Fruit fly (Drosophila melanogaster): Measurements from ENCODE around the gene CG13008.

dm6 chrX:16723203-16724173 lies 12.4 kb downstream of the CG13008 start:
- TF ChIP-seq usp (GFP tag; optimal IDR thresholded peaks at IDR 0.05) (no peak), CG8478 (optimal IDR thresholded peaks at IDR 0.05) (no peak), EcR (GFP tag; optimal IDR thresholded peaks at IDR 0.05) (no peak), pan (optimal IDR thresholded peaks at IDR 0.05) (peak; percentile 71), psq (optimal IDR thresholded peaks at IDR 0.05) (no peak), Dll (optimal IDR thresholded peaks at IDR 0.05) (peak; percentile 84)

Data from whole organism.